Worm (Caenorhabditis elegans): Measurements from ENCODE around the gene taf-6.2.

Gene taf-6.2

DNA sequence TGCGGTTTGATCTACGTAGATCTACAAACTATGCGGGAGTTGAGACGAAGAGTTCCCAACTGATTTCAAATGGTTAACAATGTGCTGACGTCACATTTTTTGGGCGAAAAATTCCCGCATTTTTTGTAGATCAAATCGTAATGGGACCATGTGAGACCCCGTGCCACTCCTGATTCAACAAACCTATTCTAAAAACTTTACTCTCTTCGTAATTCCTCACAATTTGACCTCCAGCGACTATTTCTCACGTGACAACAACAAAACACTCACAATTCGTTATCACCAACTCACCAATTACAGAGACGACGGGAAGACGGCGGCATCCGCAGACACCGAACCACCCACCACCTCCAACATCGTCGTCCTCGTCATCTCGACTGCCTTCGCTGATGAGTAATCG, 49.2 kb upstream of the taf-6.2 start, which contains the start of gene siah-1 (continued):
- TF ChIP-seq cebp-2 (GFP tag; IDR thresholded peaks at IDR 0.05) (no peak), dox-1 (GFP tag; IDR thresholded peaks at IDR 0.05) (0 out of 2 replicates have a peak, but pooled peaks have one; percentile 11), ztf-3 (GFP tag; optimal IDR thresholded peaks at IDR 0.05) (no peak), K12H6.12 (tag; optimal IDR thresholded peaks at IDR 0.05) (no peak), ZK185.1 (tag; optimal IDR thresholded peaks at IDR 0.05; ENCODE audit: poor library complexity, severe bottlenecking) (no peak), Y95B8A.8 (GFP tag; IDR thresholded peaks at IDR 0.05) (0 out of 2 replicates have a peak, but pooled peaks have one; percentile 16), egrh-3 (GFP tag; IDR thresholded peaks at IDR 0.05) (no peak), cebp-1 (GFP tag; IDR thresholded peaks at IDR 0.05) (no peak), cebp-1 (tag; optimal IDR thresholded peaks at IDR 0.05) (peak; percentile 18), ztf-28 (GFP tag; IDR thresholded peaks at IDR 0.05) (no peak), egl-18 (GFP tag; IDR thresholded peaks at IDR 0.05) (no peak), aptf-2 (GFP tag; conservative IDR thresholded peaks at IDR 0.05) (no peak), somi-1 (GFP tag; optimal IDR thresholded peaks at IDR 0.05) (no peak), lin-26 (GFP tag; IDR thresholded peaks at IDR 0.05) (no peak), bed-2 (GFP tag; IDR thresholded peaks at IDR 0.05) (no peak), ceh-40 (GFP tag; IDR thresholded peaks at IDR 0.05) (no peak), attf-5 (GFP tag; optimal IDR thresholded peaks at IDR 0.05) (peak; percentile 15), C06A6.2 (GFP tag; conservative IDR thresholded peaks at IDR 0.05) (no peak), rec-8 (tag; optimal IDR thresholded peaks at IDR 0.05) (no peak), tbp1 (GFP tag; optimal IDR thresholded peaks at IDR 0.05) (peak; percentile 2)

DNA sequence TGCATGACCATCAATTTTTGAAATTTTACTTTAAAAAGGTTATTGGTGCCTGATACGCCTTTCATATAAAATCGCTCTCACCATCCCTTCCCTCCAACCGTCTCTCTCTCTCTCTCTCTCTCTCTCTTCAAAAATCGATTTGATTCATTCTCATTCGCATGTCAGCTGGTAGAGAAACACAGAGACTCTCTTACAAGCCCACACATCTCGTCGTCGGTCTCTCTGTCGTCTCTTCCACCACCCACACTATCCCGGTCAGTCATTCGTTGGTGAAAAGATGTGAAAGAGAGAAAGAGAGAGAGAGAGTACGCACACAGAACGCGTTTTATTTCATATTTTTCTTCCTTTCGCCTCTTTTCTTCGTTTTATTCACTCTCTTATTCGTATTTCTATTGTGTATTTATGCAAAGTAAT, 47.9 kb upstream of the taf-6.2 start:
- TF ChIP-seq somi-1 (GFP tag; optimal IDR thresholded peaks at IDR 0.05) (peak; percentile 72), lin-40 (tag; optimal IDR thresholded peaks at IDR 0.05) (peak; percentile 60), tbp1 (GFP tag; optimal IDR thresholded peaks at IDR 0.05) (peak; percentile 20), rcor-1 (GFP tag; IDR thresholded peaks at IDR 0.05) (peak; percentile 48), efl-1 (GFP tag; optimal IDR thresholded peaks at IDR 0.05) (no peak), athp-1 (tag; optimal IDR thresholded peaks at IDR 0.05) (peak; percentile 18), ztf-28 (GFP tag; IDR thresholded peaks at IDR 0.05) (no peak), dox-1 (GFP tag; IDR thresholded peaks at IDR 0.05) (peak; percentile 67; the same call in 1 of the 2 replicates), madf-10 (tag; optimal IDR thresholded peaks at IDR 0.05) (peak; percentile 36), lsl-1 (GFP tag; optimal IDR thresholded peaks at IDR 0.05) (no peak), zfh-2 (GFP tag; conservative IDR thresholded peaks at IDR 0.05) (peak; percentile 71), ztf-22 (GFP tag; optimal IDR thresholded peaks at IDR 0.05) (peak; percentile 3), ets-4 (GFP tag; optimal IDR thresholded peaks at IDR 0.05) (peak; percentile 78), mcd-1 (GFP tag; IDR thresholded peaks at IDR 0.05) (peak; percentile 67), atf-7 (tag; optimal IDR thresholded peaks at IDR 0.05) (peak; percentile 32), attf-5 (GFP tag; optimal IDR thresholded peaks at IDR 0.05) (peak; percentile 75), snpc-4 (GFP tag; optimal IDR thresholded peaks at IDR 0.05) (no peak), snpc-4 (tag; optimal IDR thresholded peaks at IDR 0.05) (peak in 2 of 4 experiments; percentile 31 to 75), ceh-27 (GFP tag; optimal IDR thresholded peaks at IDR 0.05) (peak; percentile 38), nfyb-1 (GFP tag; IDR thresholded peaks at IDR 0.05) (peak; percentile 25; the same call in 1 of the 2 replicates), gei-17 (GFP tag; optimal IDR thresholded peaks at IDR 0.05) (peak; percentile 39), K12H6.12 (tag; optimal IDR thresholded peaks at IDR 0.05) (peak; percentile 72), F23B12.7 (tag; optimal IDR thresholded peaks at IDR 0.05; ENCODE audit: insufficient read depth) (peak; percentile 17), madf-6 (GFP tag; IDR thresholded peaks at IDR 0.05) (no peak), hmg-20 (GFP tag; IDR thresholded peaks at IDR 0.05) (0 out of 2 replicates have a peak, but pooled peaks have one; percentile 24), lin-54 (GFP tag; optimal IDR thresholded peaks at IDR 0.05) (peak; percentile 28), die-1 (tag; optimal IDR thresholded peaks at IDR 0.05) (no peak), hmg-1.2 (GFP tag; IDR thresholded peaks at IDR 0.05) (peak; percentile 87), lsy-27 (tag; optimal IDR thresholded peaks at IDR 0.05; ENCODE audit: borderline replicate concordance, insufficient read depth) (no peak), rpc-1 (optimal IDR thresholded peaks at IDR 0.05) (no peak), rpc-1 (tag; optimal IDR thresholded peaks at IDR 0.05) (no peak), egrh-3 (GFP tag; IDR thresholded peaks at IDR 0.05) (peak; percentile 28; the same call in 1 of the 2 replicates), ztf-26 (tag; optimal IDR thresholded peaks at IDR 0.05) (peak; percentile 20), ccch-3 (GFP tag; optimal IDR thresholded peaks at IDR 0.05) (no peak)

Measured in whole organism, young adult.